Fruit fly (Drosophila melanogaster) Kc167 (cell line): Measurements from ENCODE around the gene CG6621.

Experiments
- Sin3A ChIP-seq: fragments of >200 bp; optimal IDR thresholded peaks from 2 replicates; lab custom pipeline; 2018; ENCODE audit warnings: missing external identifiers
- h ChIP-seq: fragments of >200 bp; optimal IDR thresholded peaks from 3 replicates; lab custom pipeline; 2018; ENCODE audit warnings: missing external identifiers
- psq ChIP-seq: fragments of >200 bp; optimal IDR thresholded peaks from 2 replicates; lab custom pipeline; 2017; ENCODE audit warnings: missing external identifiers

- TF ChIP-seq Sin3A (lab: Kevin White, UChicago) = no peak
- no peak for TF ChIP-seq psq (lab: Kevin White, UChicago)
- no peak for TF ChIP-seq h
Observed at dm6 chr3R:10877808-10878207, 15.5 kb downstream of the CG6621 start.
